Fruit fly (Drosophila melanogaster) Kc167 (cell line): ENCODE measurements around the gene CG5989.

Source experiments
- Myc ChIP-seq: fragments of >200 bp; optimal IDR thresholded peaks from 2 replicates; lab custom pipeline; 2017; ENCODE audit warnings: missing external identifiers
- Sin3A ChIP-seq: fragments of >200 bp; optimal IDR thresholded peaks from 2 replicates; lab custom pipeline; 2018; ENCODE audit warnings: missing external identifiers
- h ChIP-seq: fragments of >200 bp; optimal IDR thresholded peaks from 3 replicates; lab custom pipeline; 2018; ENCODE audit warnings: missing external identifiers
- insv ChIP-seq: fragments of >200 bp; optimal IDR thresholded peaks from 3 replicates; lab custom pipeline; 2018; ENCODE audit warnings: missing external identifiers
- psq ChIP-seq: fragments of >200 bp; optimal IDR thresholded peaks from 2 replicates; lab custom pipeline; 2017; ENCODE audit warnings: missing external identifiers
- ttk ChIP-seq: sonication (Bioruptor generic); optimal IDR thresholded peaks from 2 replicates; lab custom pipeline; 2017; ENCODE audit warnings: missing external identifiers

Gene CG5989

dm6 chr3L:8579513-8579912 is 24.4 kb downstream of the CG5989 start:
- TF ChIP-seq h (lab: Kevin White, UChicago) (no peak), Sin3A (lab: Kevin White, UChicago) (no peak), ttk (no peak), Myc (no peak), insv (lab: Kevin White, UChicago) (no peak), psq (lab: Kevin White, UChicago) (no peak)

dm6 chr3L:8578470-8578869 is 25.5 kb downstream of the CG5989 start:
- no peak for TF ChIP-seq ttk
- TF ChIP-seq Sin3A (lab: Kevin White, UChicago): no peak
- TF ChIP-seq h (lab: Kevin White, UChicago): no peak
- no peak for TF ChIP-seq Myc
- TF ChIP-seq insv (lab: Kevin White, UChicago): no peak
- TF ChIP-seq psq (lab: Kevin White, UChicago): no peak

- TF ChIP-seq Sin3A (lab: Kevin White, UChicago): no peak
- no peak for TF ChIP-seq Myc
- no peak for TF ChIP-seq insv (lab: Kevin White, UChicago)
- no peak for TF ChIP-seq ttk
- no peak for TF ChIP-seq h (lab: Kevin White, UChicago)
- no peak for TF ChIP-seq psq (lab: Kevin White, UChicago)
Measured at dm6 chr3L:8575844-8576842, 27.8 kb downstream of the CG5989 start, which contains the start of the genes CG6638 and CG43078. Gene CG6638, minus strand, starts transcription at chr3L:8576078. Gene CG43078, plus strand, starts transcription at chr3L:8576808.

- no peak for TF ChIP-seq ttk
- no peak for TF ChIP-seq Myc
- TF ChIP-seq psq (lab: Kevin White, UChicago): no peak
- TF ChIP-seq h (lab: Kevin White, UChicago): no peak
- TF ChIP-seq Sin3A (lab: Kevin White, UChicago): no peak
- TF ChIP-seq insv (lab: Kevin White, UChicago): no peak
Measured at dm6 chr3L:8560637-8561036, 43.3 kb downstream of the CG5989 start.

- TF ChIP-seq Sin3A (lab: Kevin White, UChicago) (no peak), h (lab: Kevin White, UChicago) (no peak), Myc (no peak), psq (lab: Kevin White, UChicago) (no peak), ttk (no peak), insv (lab: Kevin White, UChicago) (no peak)
Measured at dm6 chr3L:8559754-8560328, 44.1 kb downstream of the CG5989 start.

- TF ChIP-seq insv (lab: Kevin White, UChicago) (no peak), h (lab: Kevin White, UChicago) (no peak), psq (lab: Kevin White, UChicago) (no peak), Sin3A (lab: Kevin White, UChicago) (no peak), Myc (no peak), ttk (no peak)
Measured at dm6 chr3L:8557018-8557417, 46.9 kb downstream of the CG5989 start.

dm6 chr3L:8554024-8554642 is 49.8 kb downstream of the CG5989 start:
- TF ChIP-seq psq (lab: Kevin White, UChicago): no peak
- no peak for TF ChIP-seq Myc
- no peak for TF ChIP-seq h (lab: Kevin White, UChicago)
- TF ChIP-seq insv (lab: Kevin White, UChicago): no peak
- no peak for TF ChIP-seq ttk
- no peak for TF ChIP-seq Sin3A (lab: Kevin White, UChicago)

- TF ChIP-seq Myc (no peak), psq (lab: Kevin White, UChicago) (no peak), h (lab: Kevin White, UChicago) (no peak), ttk (no peak), insv (lab: Kevin White, UChicago) (no peak), Sin3A (lab: Kevin White, UChicago) (no peak)
Measured at dm6 chr3L:8553125-8553524, 50.8 kb downstream of the CG5989 start.
